Worm (Caenorhabditis elegans) whole organism, L1 larva: ENCODE data around the gene nlp-18.

Experiments
- ama-1 ChIP-seq: fragments of 150-350 bp; optimal IDR thresholded peaks from 2 replicates; lab custom pipeline; 2014
- ceh-82 ChIP-seq, 3 experiments: fragments of 150-350 bp in 1 of 3; sonication (generic microtip) in 2 of 3; optimal IDR thresholded peaks; 2 replicates each; lab custom pipeline; 2014 to 2017; ENCODE audit warnings: missing biosample characterization in 3 of 3, missing genetic modification characterization in 3 of 3
- ces-1 ChIP-seq: fragments of 150-350 bp; optimal IDR thresholded peaks from 2 replicates; lab custom pipeline; 2014; ENCODE audit warnings: missing biosample characterization, missing genetic modification reagents, missing genetic modification characterization
- mep-1 ChIP-seq: fragments of 150-350 bp; optimal IDR thresholded peaks from 2 replicates; lab custom pipeline; 2014; ENCODE audit warnings: missing biosample characterization, missing genetic modification characterization
- pqm-1 ChIP-seq: sonication (generic microtip); optimal IDR thresholded peaks from 3 replicates; lab custom pipeline; 2017; ENCODE audit warnings: missing biosample characterization, missing genetic modification characterization
- snpc-4 ChIP-seq: fragments of 150-350 bp; optimal IDR thresholded peaks from 2 replicates; lab custom pipeline; 2014; ENCODE audit warnings: missing biosample characterization, missing genetic modification characterization

ce11 chrII:10993607-10994229, 36.5 kb downstream of the nlp-18 start:
- TF ChIP-seq ceh-82 (tag; optimal IDR thresholded peaks at IDR 0.05; lab: Kevin White, UChicago) (no peak), mep-1 (tag; lab: Kevin White, UChicago) (no peak), ces-1 (GFP tag; lab: Kevin White, UChicago) (no peak), ama-1 (lab: Kevin White, UChicago) (no peak), snpc-4 (tag; lab: Kevin White, UChicago) (no peak), pqm-1 (tag; lab: Kevin White, UChicago) (no peak)
